Fruit fly (Drosophila melanogaster) whole organism, wandering third instar larva: ENCODE measurements around the gene Acat2.
A peak's percentile ranks its signal among the peaks of the same experiment; 100 is the strongest.

Experiments used
- CrebA ChIP-seq: fragments of 200-800 bp; sonication (Bioruptor generic); optimal IDR thresholded peaks from 2 replicates; lab custom pipeline; 2016; ENCODE audit warnings: missing biosample characterization, mild to moderate bottlenecking, missing genetic modification characterization, borderline replicate concordance
- HLH106 ChIP-seq: fragments of 200-800 bp; optimal IDR thresholded peaks from 3 replicates; lab custom pipeline; 2019; ENCODE audit warnings: missing biosample characterization, mild to moderate bottlenecking, missing genetic modification characterization, moderate library complexity
- OdsH ChIP-seq: fragments of 200-800 bp; sonication (Bioruptor generic); optimal IDR thresholded peaks from 2 replicates; lab custom pipeline; 2016; ENCODE audit warnings: missing biosample characterization, mild to moderate bottlenecking, missing genetic modification characterization
- Rel ChIP-seq, 2 experiments: fragments of 200-800 bp; sonication (Bioruptor generic) in 1 of 2; optimal IDR thresholded peaks; 2 replicates in 1 of 2; 3 replicates in 1 of 2; lab custom pipeline; 2016 to 2019; ENCODE audit warnings: mild to moderate bottlenecking in 2 of 2, missing biosample characterization in 2 of 2, missing genetic modification characterization in 2 of 2, moderate library complexity in 1 of 2
- dl ChIP-seq, 2 experiments: fragments of 175-275, 200-275 bp in 1 of 2; fragments of 200-275 bp in 1 of 2; sonication (Bioruptor generic); optimal IDR thresholded peaks; lab custom pipeline; 2018; ENCODE audit warnings: mild to moderate bottlenecking in 2 of 2, missing biosample characterization in 2 of 2, missing genetic modification characterization in 2 of 2, moderate library complexity in 2 of 2; ENCODE audit not compliant: partially characterized antibody in 2 of 2, insufficient read depth in 1 of 2
- rgr ChIP-seq: fragments of 200-800 bp; sonication (Bioruptor generic); optimal IDR thresholded peaks from 3 replicates; lab custom pipeline; 2016; ENCODE audit warnings: missing biosample characterization, mild to moderate bottlenecking, missing genetic modification characterization
- usp ChIP-seq: fragments of >200 bp; optimal IDR thresholded peaks from 2 replicates; lab custom pipeline; 2017; ENCODE audit warnings: missing biosample characterization, missing genetic modification characterization

dm6 chr3L:1265423-1266002, 37.2 kb upstream of the Acat2 start:
- TF ChIP-seq usp (no peak), dl (GFP tag; optimal IDR thresholded peaks at IDR 0.05; lab: Kevin White, UChicago; ENCODE audit: insufficient read depth in 1 of 2, partially characterized antibody in 2 of 2) (peak in 1 of 2 experiments; percentile 45), OdsH (no peak), rgr (GFP tag; lab: Kevin White, UChicago) (no peak), CrebA (GFP tag; lab: Kevin White, UChicago) (no peak), HLH106 (tag; lab: Kevin White, UChicago) (no peak), Rel (GFP tag; optimal IDR thresholded peaks at IDR 0.05; lab: Kevin White, UChicago) (no peak), Rel (tag; optimal IDR thresholded peaks at IDR 0.05; lab: Kevin White, UChicago) (peak; percentile 52)
